Fruit fly (Drosophila melanogaster) whole organism, embryonic: ENCODE data around the gene CG8301.

ENCODE experiments used
- Ada2b ChIP-seq: fragments of 200-800 bp; sonication (Bioruptor generic); IDR thresholded peaks from 2 replicates; pipeline ENCODE4 v1.3.6; 2022; ENCODE audit warnings: missing biosample characterization, missing genetic modification characterization
- Blimp-1 ChIP-seq: fragments of 200-800 bp; sonication (Bioruptor generic); optimal IDR thresholded peaks from 3 replicates; lab custom pipeline; 2018; ENCODE audit warnings: missing biosample characterization, missing genetic modification characterization, mild to moderate bottlenecking, moderate library complexity, missing genetic modification reagents
- C15 ChIP-seq: fragments of 200-800 bp; sonication (Bioruptor generic); IDR thresholded peaks from 3 replicates; pipeline ENCODE4 v1.3.6; 2022; ENCODE audit warnings: missing biosample characterization, missing genetic modification characterization
- CG12391 ChIP-seq: fragments of 200-800 bp; sonication (Bioruptor generic); optimal IDR thresholded peaks from 3 replicates; lab custom pipeline; 2018; ENCODE audit warnings: missing biosample characterization, mild to moderate bottlenecking, missing genetic modification characterization, moderate library complexity
- CG12942 ChIP-seq: fragments of 200-800 bp; sonication (Bioruptor generic); optimal IDR thresholded peaks from 3 replicates; lab custom pipeline; 2016; ENCODE audit warnings: missing biosample characterization, missing genetic modification characterization
- CG1602 ChIP-seq: fragments of 200-800 bp; sonication (Bioruptor generic); optimal IDR thresholded peaks from 3 replicates; lab custom pipeline; 2016; ENCODE audit warnings: missing biosample characterization, missing genetic modification characterization
- CG17385 ChIP-seq: fragments of 200-800 bp; sonication (Bioruptor generic); optimal IDR thresholded peaks from 3 replicates; lab custom pipeline; 2018; ENCODE audit warnings: missing biosample characterization, mild to moderate bottlenecking, missing genetic modification characterization
- CG18476 ChIP-seq: fragments of 200-800 bp; sonication (Bioruptor generic); optimal IDR thresholded peaks from 2 replicates; lab custom pipeline; 2016; ENCODE audit warnings: missing biosample characterization, mild to moderate bottlenecking, missing genetic modification characterization
- CG2116 ChIP-seq: fragments of 200-800 bp; sonication (Bioruptor generic); optimal IDR thresholded peaks from 3 replicates; lab custom pipeline; 2018; ENCODE audit warnings: missing biosample characterization, mild to moderate bottlenecking, missing genetic modification characterization
- CG3065 ChIP-seq: fragments of 200-800 bp; sonication (Bioruptor generic); optimal IDR thresholded peaks from 2 replicates; lab custom pipeline; 2016; ENCODE audit warnings: missing biosample characterization, missing genetic modification characterization
- CG31224 ChIP-seq: fragments of 200-800 bp; sonication (Bioruptor generic); IDR thresholded peaks from 2 replicates; pipeline ENCODE4 v1.3.6; 2022; ENCODE audit warnings: missing biosample characterization, missing genetic modification characterization
- CG31388 ChIP-seq: fragments of 200-800 bp; sonication (Bioruptor generic); optimal IDR thresholded peaks from 2 replicates; lab custom pipeline; 2016; ENCODE audit warnings: missing biosample characterization, missing genetic modification characterization
- CG32532 ChIP-seq: fragments of 200-800 bp; sonication (Bioruptor generic); IDR thresholded peaks from 2 replicates; pipeline ENCODE4 v1.3.6; 2022; ENCODE audit warnings: missing biosample characterization, missing genetic modification characterization
- CG4282 ChIP-seq: fragments of 200-800 bp; sonication (Bioruptor generic); optimal IDR thresholded peaks from 2 replicates; lab custom pipeline; 2016; ENCODE audit warnings: missing biosample characterization, missing genetic modification characterization
- CG43689 ChIP-seq: fragments of 200-800 bp; sonication (Bioruptor generic); IDR thresholded peaks from 2 replicates; pipeline ENCODE4 v1.3.6; 2022; ENCODE audit warnings: missing biosample characterization, missing genetic modification characterization
- CG4617 ChIP-seq: fragments of 200-800 bp; sonication (Bioruptor generic); optimal IDR thresholded peaks from 3 replicates; lab custom pipeline; 2016; ENCODE audit warnings: missing biosample characterization, missing genetic modification characterization, borderline replicate concordance
- CG7963 ChIP-seq: fragments of 200-800 bp; sonication (Bioruptor generic); IDR thresholded peaks from 3 replicates; pipeline ENCODE4 v1.3.6; 2022; ENCODE audit warnings: missing biosample characterization, missing genetic modification characterization; ENCODE audit not compliant: partially characterized antibody
- CG8765 ChIP-seq: fragments of 200-800 bp; sonication (Bioruptor generic); IDR thresholded peaks from 2 replicates; pipeline ENCODE4 v1.3.6; 2022; ENCODE audit warnings: missing biosample characterization, missing genetic modification characterization
- CG9932 ChIP-seq: fragments of 200-800 bp; sonication (Bioruptor generic); IDR thresholded peaks from 2 replicates; pipeline ENCODE4 v1.3.6; 2022; ENCODE audit warnings: missing biosample characterization, missing genetic modification characterization
- CHES-1-like ChIP-seq: fragments of 200-800 bp; sonication (Bioruptor generic); optimal IDR thresholded peaks from 2 replicates; lab custom pipeline; 2016; ENCODE audit warnings: missing biosample characterization, missing genetic modification characterization
- Chrac-16 ChIP-seq: fragments of 200-800 bp; sonication (Bioruptor generic); optimal IDR thresholded peaks from 3 replicates; lab custom pipeline; 2016; ENCODE audit warnings: missing biosample characterization, missing genetic modification characterization
- Dek ChIP-seq: fragments of 200-800 bp; sonication (Bioruptor generic); optimal IDR thresholded peaks from 3 replicates; lab custom pipeline; 2019; ENCODE audit warnings: missing biosample characterization, mild to moderate bottlenecking, missing genetic modification characterization, moderate library complexity
- Dip3 ChIP-seq: fragments of 200-800 bp; sonication (Bioruptor generic); optimal IDR thresholded peaks from 3 replicates; lab custom pipeline; 2016; ENCODE audit warnings: missing biosample characterization, missing genetic modification characterization
- Dref ChIP-seq: fragments of 200-800 bp; sonication (Bioruptor generic); IDR thresholded peaks from 2 replicates; pipeline ENCODE4 v1.3.6; 2022; ENCODE audit warnings: missing biosample characterization, missing genetic modification characterization
- Ets97D ChIP-seq: fragments of 200-800 bp; sonication (Bioruptor generic); optimal IDR thresholded peaks from 3 replicates; lab custom pipeline; 2016; ENCODE audit warnings: missing biosample characterization, missing genetic modification characterization
- H15 ChIP-seq: fragments of 200-800 bp; sonication (Bioruptor generic); IDR thresholded peaks from 3 replicates; pipeline ENCODE4 v1.3.6; 2022; ENCODE audit warnings: missing biosample characterization, missing genetic modification characterization
- Hsf ChIP-seq: fragments of 200-800 bp; sonication (Bioruptor generic); optimal IDR thresholded peaks from 3 replicates; lab custom pipeline; 2016; ENCODE audit warnings: missing biosample characterization, missing genetic modification characterization
- Kr ChIP-seq: fragments of 200-800 bp; sonication (Bioruptor generic); optimal IDR thresholded peaks from 2 replicates; lab custom pipeline; 2017; ENCODE audit warnings: missing biosample characterization, mild to moderate bottlenecking, missing genetic modification characterization
- MTF-1 ChIP-seq: fragments of 200-800 bp; sonication (Bioruptor generic); optimal IDR thresholded peaks from 2 replicates; lab custom pipeline; 2018; ENCODE audit warnings: missing biosample characterization, mild to moderate bottlenecking, missing genetic modification characterization, borderline replicate concordance
- NC2α ChIP-seq: fragments of 200-800 bp; sonication (Bioruptor generic); optimal IDR thresholded peaks from 2 replicates; lab custom pipeline; 2016; ENCODE audit warnings: missing biosample characterization, missing genetic modification characterization
- NC2β ChIP-seq: fragments of 200-800 bp; sonication (Bioruptor generic); optimal IDR thresholded peaks from 2 replicates; lab custom pipeline; 2016; ENCODE audit warnings: missing biosample characterization, missing genetic modification characterization
- Nf-YC ChIP-seq: fragments of 200-800 bp; optimal IDR thresholded peaks from 3 replicates; lab custom pipeline; 2019; ENCODE audit warnings: missing biosample characterization, mild to moderate bottlenecking, missing genetic modification characterization, moderate library complexity
- Six4 ChIP-seq: fragments of 200-800 bp; sonication (Bioruptor generic); optimal IDR thresholded peaks from 2 replicates; lab custom pipeline; 2016; ENCODE audit warnings: missing biosample characterization, missing genetic modification characterization
- ato ChIP-seq: fragments of 200-800 bp; sonication (Bioruptor generic); IDR thresholded peaks from 2 replicates; pipeline ENCODE4 v1.3.6; 2022; ENCODE audit warnings: missing biosample characterization, missing genetic modification characterization; ENCODE audit not compliant: partially characterized antibody
- chm ChIP-seq: fragments of 200-800 bp; sonication (Bioruptor generic); IDR thresholded peaks from 2 replicates; pipeline ENCODE4 v1.3.6; 2022; ENCODE audit warnings: missing biosample characterization, missing genetic modification characterization
- crol ChIP-seq: fragments of 200-800 bp; sonication (Bioruptor generic); IDR thresholded peaks from 2 replicates; pipeline ENCODE4 v1.3.6; 2022; ENCODE audit warnings: missing biosample characterization, missing genetic modification characterization
- crp ChIP-seq, 2 experiments: fragments of 200-800 bp; sonication (Bioruptor generic); optimal IDR thresholded peaks; 2 replicates in 1 of 2; 3 replicates in 1 of 2; lab custom pipeline; 2017; ENCODE audit warnings: missing biosample characterization in 2 of 2, missing genetic modification characterization in 2 of 2, mild to moderate bottlenecking in 1 of 2, moderate library complexity in 1 of 2
- eyg ChIP-seq: fragments of 200-800 bp; sonication (Bioruptor generic); optimal IDR thresholded peaks from 3 replicates; lab custom pipeline; 2016; ENCODE audit warnings: missing biosample characterization, missing genetic modification characterization
- fru ChIP-seq: fragments of >200 bp; optimal IDR thresholded peaks from 2 replicates; lab custom pipeline; 2017
- grn ChIP-seq: fragments of 200-800 bp; sonication (Bioruptor generic); optimal IDR thresholded peaks from 3 replicates; lab custom pipeline; 2017; ENCODE audit warnings: missing biosample characterization, missing genetic modification characterization
- h ChIP-seq: fragments of >200 bp; optimal IDR thresholded peaks from 2 replicates; lab custom pipeline; 2017
- hkb ChIP-seq, 2 experiments: fragments of 200-800 bp in 1 of 2; fragments of >200 bp in 1 of 2; sonication (Bioruptor generic) in 1 of 2; IDR thresholded peaks in 1 of 2; optimal IDR thresholded peaks in 1 of 2; 2 replicates each; pipeline versions ENCODE4 v1.3.6 to Lab custom; 2017 to 2022; ENCODE audit warnings: missing biosample characterization in 1 of 2, missing genetic modification characterization in 1 of 2
- kay ChIP-seq: fragments of 200-800 bp; sonication (Bioruptor generic); optimal IDR thresholded peaks from 2 replicates; lab custom pipeline; 2016; ENCODE audit warnings: missing biosample characterization, missing genetic modification characterization
- lola ChIP-seq, 3 experiments: fragments of >200 bp in 2 of 3; fragments of 200-800 bp in 1 of 3; sonication (Bioruptor generic) in 1 of 3; optimal IDR thresholded peaks; 2 replicates each; lab custom pipeline; 2017 to 2019; ENCODE audit warnings: missing biosample characterization in 3 of 3, missing genetic modification characterization in 3 of 3, mild to moderate bottlenecking in 1 of 3, moderate library complexity in 1 of 3
- nerfin-2 ChIP-seq: fragments of 200-800 bp; sonication (Bioruptor generic); IDR thresholded peaks from 2 replicates; pipeline ENCODE4 v1.3.6; 2022; ENCODE audit warnings: missing biosample characterization, missing genetic modification characterization; ENCODE audit not compliant: partially characterized antibody
- odd ChIP-seq: fragments of 200-800 bp; sonication (Bioruptor generic); optimal IDR thresholded peaks from 2 replicates; lab custom pipeline; 2017; ENCODE audit warnings: missing biosample characterization, mild to moderate bottlenecking, missing genetic modification characterization
- sisA ChIP-seq: fragments of 200-800 bp; sonication (Bioruptor generic); IDR thresholded peaks from 2 replicates; pipeline ENCODE4 v1.3.6; 2022; ENCODE audit warnings: missing biosample characterization, missing genetic modification characterization
- sna ChIP-seq: fragments of 200-800 bp; sonication (Bioruptor generic); IDR thresholded peaks from 2 replicates; pipeline ENCODE4 v1.3.6; 2022; ENCODE audit warnings: missing biosample characterization, missing genetic modification characterization; ENCODE audit not compliant: partially characterized antibody
- vnd ChIP-seq: fragments of 200-800 bp; sonication (Bioruptor generic); IDR thresholded peaks from 3 replicates; pipeline ENCODE4 v1.3.6; 2022; ENCODE audit warnings: missing biosample characterization, missing genetic modification characterization; ENCODE audit not compliant: partially characterized antibody

Gene CG8301

DNA sequence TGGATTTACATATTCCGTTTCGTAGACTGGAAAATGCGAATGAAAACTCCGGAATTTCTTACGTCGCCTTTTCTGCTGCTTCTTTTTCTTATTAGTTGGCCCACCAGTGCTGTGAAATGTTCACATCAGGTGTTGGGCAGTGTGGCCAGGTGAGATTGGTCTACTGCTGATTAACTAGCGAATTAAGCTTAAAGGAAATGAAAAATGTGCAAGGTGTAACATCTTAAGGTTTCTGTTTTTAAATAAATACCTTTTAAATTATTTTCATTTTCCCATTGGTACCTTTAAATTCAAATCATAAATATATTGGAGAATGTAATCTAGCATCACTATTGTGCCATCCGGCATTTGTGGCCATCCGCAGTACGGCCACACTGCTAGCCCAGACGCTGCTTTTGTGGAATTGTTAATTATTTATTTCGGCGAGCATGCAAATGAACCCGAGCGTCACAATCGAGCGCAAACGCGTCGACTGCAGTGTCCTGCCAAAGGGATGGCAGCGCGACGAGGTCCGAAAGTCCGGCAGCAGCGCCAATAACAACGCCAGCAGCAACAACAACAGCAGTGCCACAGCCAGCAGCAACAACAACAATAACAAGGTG lies 21.6 kb upstream of the CG8301 start, which contains the start of the genes AP-1mu and MBD-like (continued):
- TF ChIP-seq ato (no peak), grn (GFP tag; lab: Kevin White, UChicago) (peak; percentile 24), CG12391 (peak; percentile 79), Dref (GFP tag; lab: Robert Waterston, UW) (0 out of 2 replicates have a peak, but pooled peaks have one; percentile 37), CG4617 (GFP tag; lab: Kevin White, UChicago) (peak; percentile 96), crp (GFP tag; optimal IDR thresholded peaks at IDR 0.05; lab: Kevin White, UChicago) (peak in 1 of 2 experiments; percentile 76), MTF-1 (no peak), Blimp-1 (GFP tag; lab: Kevin White, UChicago) (peak; percentile 0), crol (GFP tag; lab: Robert Waterston, UW) (no peak), Dek (peak; percentile 50), Kr (GFP tag; lab: Kevin White, UChicago) (no peak), CG31224 (peak; percentile 49), chm (GFP tag; lab: Robert Waterston, UW) (0 out of 2 replicates have a peak, but pooled peaks have one; percentile 34), CG4282 (no peak), CG7963 (GFP tag; lab: Robert Waterston, UW) (no peak), CG3065 (no peak), CHES-1-like (GFP tag; lab: Kevin White, UChicago) (peak; percentile 70), nerfin-2 (GFP tag; lab: Robert Waterston, UW) (no peak), Ets97D (GFP tag; lab: Kevin White, UChicago) (peak; percentile 61), Dip3 (GFP tag; lab: Kevin White, UChicago) (peak; percentile 68), odd (GFP tag; lab: Kevin White, UChicago) (no peak), kay (GFP tag; lab: Kevin White, UChicago) (peak; percentile 55), lola (GFP tag; optimal IDR thresholded peaks at IDR 0.05; lab: Kevin White, UChicago) (peak in 1 of 3 experiments; percentile 62), CG1602 (GFP tag; lab: Kevin White, UChicago) (peak; percentile 73), CG31388 (peak; percentile 2), CG17385 (GFP tag; lab: Kevin White, UChicago) (peak; percentile 81), Six4 (GFP tag; lab: Kevin White, UChicago) (peak; percentile 20), CG18476 (peak; percentile 62), Ada2b (GFP tag; lab: Robert Waterston, UW) (0 out of 2 replicates have a peak, but pooled peaks have one; percentile 18), C15 (GFP tag; lab: Robert Waterston, UW) (no peak), CG32532 (GFP tag; lab: Robert Waterston, UW) (peak; percentile 62), sisA (GFP tag; lab: Robert Waterston, UW) (peak; percentile 56), CG43689 (GFP tag; lab: Robert Waterston, UW) (no peak), vnd (GFP tag; lab: Robert Waterston, UW) (no peak), h (lab: Kevin White, UChicago) (no peak), CG12942 (peak; percentile 61), Chrac-16 (peak; percentile 65), NC2β (GFP tag; lab: Kevin White, UChicago) (peak; percentile 76), CG8765 (GFP tag; lab: Robert Waterston, UW) (peak; percentile 43; the same call in 1 of the 2 replicates), Nf-YC (tag; lab: Kevin White, UChicago) (peak; percentile 62), hkb (optimal IDR thresholded peaks at IDR 0.05; lab: Kevin White, UChicago) (peak; percentile 88), hkb (GFP tag; IDR thresholded peaks at IDR 0.05; lab: Robert Waterston, UW) (0 out of 2 replicates have a peak, but pooled peaks have one; percentile 42), NC2α (no peak), H15 (GFP tag; lab: Robert Waterston, UW) (0 out of 3 replicates have a peak, but pooled peaks have one; percentile 18), CG2116 (GFP tag; lab: Kevin White, UChicago) (peak; percentile 72), Hsf (GFP tag; lab: Kevin White, UChicago) (peak; percentile 77), CG9932 (peak; percentile 83), eyg (GFP tag; lab: Kevin White, UChicago) (peak; percentile 19), fru (lab: Kevin White, UChicago) (no peak), sna (0 out of 2 replicates have a peak, but pooled peaks have one; percentile 38)
